Worm (Caenorhabditis elegans) whole organism, L4 larva: ENCODE measurements around the gene Y43F8B.3.
A peak's percentile ranks its signal among the peaks of the same experiment; 100 is the strongest.

ENCODE experiments used
- D1046.2 ChIP-seq: fragments of 200-800 bp; sonication (Bioruptor generic); IDR thresholded peaks from 2 replicates; pipeline ENCODE4 v1.3.6; 2022; ENCODE audit warnings: missing genetic modification characterization, missing compliant biosample characterization
- F37D6.2 ChIP-seq: sonication (generic microtip); optimal IDR thresholded peaks from 2 replicates; lab custom pipeline; 2016; ENCODE audit warnings: mild to moderate bottlenecking, missing genetic modification characterization, missing compliant biosample characterization
- T20F7.1 ChIP-seq: fragments of 200-800 bp; sonication (Bioruptor generic); optimal IDR thresholded peaks from 2 replicates; lab custom pipeline; 2018; ENCODE audit warnings: mild to moderate bottlenecking, missing genetic modification characterization, missing compliant biosample characterization
- Y105C5A.15 ChIP-seq: fragments of 200-800 bp; sonication (Bioruptor generic); IDR thresholded peaks from 2 replicates; pipeline ENCODE4 v1.3.6; 2022; ENCODE audit warnings: missing genetic modification characterization, missing compliant biosample characterization
- Y48G9A.11 ChIP-seq: fragments of 200-800 bp; sonication (Bioruptor generic); IDR thresholded peaks from 2 replicates; pipeline ENCODE4 v1.3.6; 2022; ENCODE audit warnings: missing genetic modification reagents, missing genetic modification characterization, missing compliant biosample characterization
- Y75B8A.6 ChIP-seq: fragments of 200-800 bp; sonication (Bioruptor generic); IDR thresholded peaks from 2 replicates; pipeline ENCODE4 v1.3.6; 2022; ENCODE audit warnings: missing genetic modification reagents, missing genetic modification characterization, missing compliant biosample characterization
- ZK337.2 ChIP-seq: fragments of 200-800 bp; sonication (Bioruptor generic); IDR thresholded peaks from 2 replicates; pipeline ENCODE4 v1.3.6; 2022; ENCODE audit warnings: missing genetic modification reagents, missing genetic modification characterization, missing compliant biosample characterization
- aha-1 ChIP-seq: fragments of 150-350 bp; peaks from one replicate; lab custom pipeline; 2014; ENCODE audit warnings: missing biosample characterization, missing genetic modification characterization
- attf-4 ChIP-seq: sonication (generic microtip); optimal IDR thresholded peaks from 3 replicates; lab custom pipeline; 2017; ENCODE audit warnings: missing biosample characterization, missing genetic modification characterization
- ceh-28 ChIP-seq: fragments of 150-350 bp; optimal IDR thresholded peaks from 2 replicates; lab custom pipeline; 2014; ENCODE audit warnings: missing biosample characterization, missing genetic modification reagents, missing genetic modification characterization
- ces-1 ChIP-seq: fragments of 150-350 bp; sonication (generic microtip); optimal IDR thresholded peaks from 4 replicates; lab custom pipeline; 2014; ENCODE audit warnings: missing biosample characterization, missing genetic modification reagents, missing genetic modification characterization
- cey-2 ChIP-seq: sonication (generic microtip); optimal IDR thresholded peaks from 3 replicates; lab custom pipeline; 2017; ENCODE audit warnings: missing genetic modification characterization, mild to moderate bottlenecking, missing compliant biosample characterization, antibody characterized with exemption, borderline replicate concordance; ENCODE audit not compliant: insufficient read depth
- ctbp-1 ChIP-seq: fragments of 200-800 bp; sonication (Bioruptor generic); IDR thresholded peaks from 2 replicates; pipeline ENCODE4 v1.3.6; 2022; ENCODE audit warnings: missing genetic modification reagents, missing genetic modification characterization, missing compliant biosample characterization
- daf-12 ChIP-seq: fragments of 150-350 bp; optimal IDR thresholded peaks from 2 replicates; lab custom pipeline; 2014; ENCODE audit warnings: missing biosample characterization, missing genetic modification reagents, missing genetic modification characterization
- dmd-6 ChIP-seq: fragments of 200-800 bp; sonication (Bioruptor generic); IDR thresholded peaks from 2 replicates; pipeline ENCODE4 v1.3.6; 2022; ENCODE audit warnings: missing genetic modification reagents, missing genetic modification characterization, missing compliant biosample characterization
- dmd-8 ChIP-seq: fragments of 200-800 bp; sonication (Bioruptor generic); IDR thresholded peaks from 2 replicates; pipeline ENCODE4 v1.3.6; 2022; ENCODE audit warnings: missing genetic modification characterization, missing compliant biosample characterization
- dve-1 ChIP-seq: sonication (generic microtip); optimal IDR thresholded peaks from 2 replicates; lab custom pipeline; 2017; ENCODE audit warnings: antibody characterized with exemption, mild to moderate bottlenecking, missing genetic modification characterization, missing compliant biosample characterization; ENCODE audit not compliant: insufficient read depth
- egl-43 ChIP-seq: fragments of 200-800 bp; sonication (Bioruptor generic); IDR thresholded peaks from 2 replicates; pipeline ENCODE4 v1.3.6; 2022; ENCODE audit warnings: missing genetic modification reagents, missing genetic modification characterization, missing compliant biosample characterization
- fkh-10 ChIP-seq: fragments of 150-350 bp; optimal IDR thresholded peaks from 2 replicates; lab custom pipeline; 2014; ENCODE audit warnings: missing biosample characterization, missing genetic modification reagents, missing genetic modification characterization
- hif-1 ChIP-seq, 2 experiments: sonication (generic microtip); optimal IDR thresholded peaks; 2 replicates each; lab custom pipeline; 2016 to 2017; ENCODE audit warnings: missing compliant biosample characterization in 2 of 2, missing genetic modification characterization in 2 of 2, missing genetic modification reagents in 2 of 2, missing genotype in 2 of 2, mild to moderate bottlenecking in 1 of 2
- jun-1 ChIP-seq: fragments of 150-350 bp; optimal IDR thresholded peaks from 2 replicates; lab custom pipeline; 2014; ENCODE audit warnings: missing biosample characterization, missing genetic modification reagents, missing genetic modification characterization
- lin-1 ChIP-seq: fragments of 200-800 bp; sonication (Bioruptor generic); IDR thresholded peaks from 2 replicates; pipeline ENCODE4 v1.3.6; 2022; ENCODE audit warnings: missing genetic modification reagents, missing genetic modification characterization, missing compliant biosample characterization
- lin-13 ChIP-seq: fragments of 150-350 bp; optimal IDR thresholded peaks from 2 replicates; lab custom pipeline; 2014; ENCODE audit warnings: missing biosample characterization, missing genetic modification reagents, missing genetic modification characterization
- lin-15B ChIP-seq: fragments of 150-350 bp; sonication (generic microtip); optimal IDR thresholded peaks from 3 replicates; lab custom pipeline; 2014; ENCODE audit warnings: missing biosample characterization, missing genetic modification characterization
- mep-1 ChIP-seq: fragments of 150-350 bp; sonication (generic microtip); optimal IDR thresholded peaks from 3 replicates; lab custom pipeline; 2014; ENCODE audit warnings: missing biosample characterization, missing genetic modification characterization
- mes-2 ChIP-seq: sonication (generic microtip); optimal IDR thresholded peaks from 2 replicates; lab custom pipeline; 2016; ENCODE audit warnings: missing genotype, mild to moderate bottlenecking, missing genetic modification characterization, missing compliant biosample characterization; ENCODE audit not compliant: poor library complexity, severe bottlenecking
- mxl-2 ChIP-seq: fragments of 200-800 bp; sonication (Bioruptor generic); conservative IDR thresholded peaks from 2 replicates; pipeline ENCODE4 v1.3.6; 2022; ENCODE audit warnings: missing genetic modification reagents, missing genetic modification characterization, missing compliant biosample characterization
- mxl-3 ChIP-seq: fragments of 200-800 bp; sonication (Bioruptor generic); optimal IDR thresholded peaks from 2 replicates; lab custom pipeline; 2018; ENCODE audit warnings: mild to moderate bottlenecking, missing genetic modification characterization, missing compliant biosample characterization
- nhr-10 ChIP-seq: fragments of 150-350 bp; optimal IDR thresholded peaks from 2 replicates; lab custom pipeline; 2014; ENCODE audit warnings: missing biosample characterization, missing genetic modification characterization
- nhr-11 ChIP-seq: fragments of 150-350 bp; optimal IDR thresholded peaks from 2 replicates; lab custom pipeline; 2014; ENCODE audit warnings: missing biosample characterization, missing genetic modification characterization
- nhr-28 ChIP-seq: fragments of 150-350 bp; optimal IDR thresholded peaks from 2 replicates; lab custom pipeline; 2014; ENCODE audit warnings: missing biosample characterization, missing genetic modification characterization
- nhr-48 ChIP-seq: sonication (generic microtip); optimal IDR thresholded peaks from 2 replicates; lab custom pipeline; 2016; ENCODE audit warnings: mild to moderate bottlenecking, missing genetic modification characterization, missing compliant biosample characterization
- nhr-6 ChIP-seq: fragments of 150-350 bp; optimal IDR thresholded peaks from 2 replicates; lab custom pipeline; 2014; ENCODE audit warnings: missing biosample characterization, missing genetic modification characterization
- nhr-76 ChIP-seq: fragments of 150-350 bp; optimal IDR thresholded peaks from 2 replicates; lab custom pipeline; 2014; ENCODE audit warnings: missing biosample characterization, missing genetic modification characterization
- nhr-77 ChIP-seq: fragments of 150-350 bp; optimal IDR thresholded peaks from 2 replicates; lab custom pipeline; 2014; ENCODE audit warnings: missing biosample characterization, missing genetic modification characterization
- pqm-1 ChIP-seq: sonication (generic microtip); optimal IDR thresholded peaks from 2 replicates; lab custom pipeline; 2017; ENCODE audit warnings: missing biosample characterization, missing genetic modification characterization
- rbr-2 ChIP-seq: sonication (generic microtip); optimal IDR thresholded peaks from 2 replicates; lab custom pipeline; 2016; ENCODE audit warnings: missing genotype, missing genetic modification characterization, missing compliant biosample characterization
- saeg-2 ChIP-seq: fragments of 200-800 bp; sonication (Bioruptor generic); IDR thresholded peaks from 2 replicates; pipeline ENCODE4 v1.3.6; 2022; ENCODE audit warnings: missing genetic modification reagents, missing genetic modification characterization, missing compliant biosample characterization
- set-16 ChIP-seq: fragments of 200-800 bp; sonication (Bioruptor generic); IDR thresholded peaks from 2 replicates; pipeline ENCODE4 v1.3.6; 2022; ENCODE audit warnings: missing genetic modification reagents, missing genetic modification characterization, missing compliant biosample characterization
- skn-1 ChIP-seq: fragments of 150-350 bp; optimal IDR thresholded peaks from 2 replicates; lab custom pipeline; 2014; ENCODE audit warnings: missing biosample characterization, missing genetic modification characterization
- snpc-4 ChIP-seq: fragments of 150-350 bp; optimal IDR thresholded peaks from 2 replicates; lab custom pipeline; 2014; ENCODE audit warnings: missing biosample characterization, missing genetic modification characterization
- tra-1 ChIP-seq: fragments of 200-800 bp; sonication (Bioruptor generic); IDR thresholded peaks from 2 replicates; pipeline ENCODE4 v1.3.6; 2022; ENCODE audit warnings: missing genetic modification reagents, missing genetic modification characterization, missing compliant biosample characterization
- unc-130 ChIP-seq: sonication (generic microtip); optimal IDR thresholded peaks from 2 replicates; lab custom pipeline; 2016; ENCODE audit warnings: missing genetic modification reagents, missing genetic modification characterization, missing compliant biosample characterization
- zip-11 ChIP-seq: fragments of 200-800 bp; sonication (Bioruptor generic); IDR thresholded peaks from 2 replicates; pipeline ENCODE4 v1.3.6; 2022; ENCODE audit warnings: missing genetic modification characterization, missing compliant biosample characterization
- ztf-11 ChIP-seq: fragments of 150-350 bp; optimal IDR thresholded peaks from 2 replicates; lab custom pipeline; 2014; ENCODE audit warnings: missing biosample characterization, missing genetic modification characterization

Y43F8B.3 gene

ce11 chrV:19513552-19513951, 10.7 kb downstream of the Y43F8B.3 start, which contains the start of gene phy-4 (continued):
- TF ChIP-seq D1046.2 (no peak), ztf-11 (tag; lab: Kevin White, UChicago) (no peak), aha-1 (no peak), nhr-6 (no peak)

DNA sequence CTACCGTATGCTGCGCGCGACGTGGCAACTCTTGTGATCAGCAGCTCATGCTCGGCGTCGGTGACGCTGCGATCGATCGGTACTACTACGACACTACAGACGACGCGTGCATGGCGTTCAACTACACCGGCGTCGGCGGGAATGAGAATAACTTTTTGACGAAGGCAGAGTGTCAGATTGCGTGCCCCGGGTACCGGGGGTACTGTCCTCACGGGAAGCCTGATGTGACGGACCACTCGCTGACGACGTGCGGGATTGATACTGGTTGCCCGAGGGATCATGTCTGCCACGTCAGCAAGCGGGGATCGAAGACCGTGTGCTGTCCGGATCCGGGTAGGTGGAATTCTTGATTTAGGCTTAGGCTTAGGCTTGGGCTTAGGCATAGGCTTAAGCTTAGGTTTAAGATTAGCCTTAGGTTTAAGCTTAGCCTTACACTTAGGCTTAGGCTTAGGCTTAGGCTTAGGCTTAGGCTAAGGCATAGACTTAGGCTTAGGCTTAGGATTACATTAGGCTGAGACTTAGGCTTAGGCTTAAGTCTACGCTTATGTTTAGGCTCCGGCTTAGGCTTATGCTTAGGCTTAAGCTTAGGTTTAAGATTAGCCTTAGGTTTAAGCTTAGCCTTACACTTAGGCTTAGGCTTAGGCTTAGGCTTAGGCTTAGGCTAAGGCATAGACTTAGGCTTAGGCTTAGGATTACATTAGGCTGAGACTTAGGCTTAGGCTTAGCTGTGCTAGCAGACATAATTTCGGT, 14.9 kb downstream of the Y43F8B.3 start:
- TF ChIP-seq set-16 (GFP tag; lab: Robert Waterston, UW): peak; percentile 64
- TF ChIP-seq, all 104 proteins: peak for 1; not testable (repeated sequence) for 103

DNA sequence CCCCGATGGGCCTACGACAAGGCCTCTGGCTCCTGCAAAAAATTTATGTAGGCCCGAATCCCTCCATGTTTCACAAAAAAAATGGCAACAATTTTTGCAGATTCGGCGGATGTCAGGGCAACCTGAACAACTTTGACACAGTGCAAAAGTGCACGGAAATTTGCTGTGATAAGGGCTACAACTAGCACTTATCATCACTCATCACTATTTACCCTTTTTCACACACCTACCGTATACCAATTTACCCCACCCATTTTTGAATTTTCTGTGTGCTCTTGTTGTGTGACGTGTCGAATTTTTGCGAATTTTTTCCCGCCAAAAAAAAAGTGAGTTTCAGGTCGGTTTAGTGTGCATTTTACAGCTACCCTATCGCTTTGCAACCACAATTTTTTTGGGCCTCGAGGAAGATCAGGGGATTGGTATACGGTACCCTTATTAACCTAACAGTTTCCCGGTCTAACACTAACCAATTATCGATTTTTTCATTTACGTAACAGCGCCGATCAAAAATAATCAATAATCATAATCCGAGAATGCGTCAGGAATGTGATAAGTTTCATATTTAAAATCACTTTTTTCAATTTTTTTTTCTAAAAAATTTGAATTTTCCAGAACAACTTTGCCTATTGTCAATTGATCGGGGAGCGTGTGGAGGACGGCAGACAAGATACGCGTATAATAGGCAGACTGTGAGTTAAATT, 15.7 kb downstream of the Y43F8B.3 start:
- TF ChIP-seq ctbp-1 (GFP tag; lab: Robert Waterston, UW): no peak
- TF ChIP-seq skn-1 (tag; lab: Kevin White, UChicago): no peak
- TF ChIP-seq nhr-48: no peak
- TF ChIP-seq dmd-8: no peak
- TF ChIP-seq daf-12 (tag; lab: Kevin White, UChicago): no peak
- TF ChIP-seq Y48G9A.11 (GFP tag; lab: Robert Waterston, UW): no peak
- TF ChIP-seq unc-130: no peak
- TF ChIP-seq F37D6.2 (tag; lab: Kevin White, UChicago): no peak
- no peak for TF ChIP-seq mxl-2 (GFP tag; lab: Robert Waterston, UW)
- TF ChIP-seq egl-43 (GFP tag; lab: Robert Waterston, UW): no peak
- peak; percentile 71 for TF ChIP-seq pqm-1 (tag; lab: Kevin White, UChicago)
- TF ChIP-seq nhr-10 (tag; lab: Kevin White, UChicago): no peak
- no peak for TF ChIP-seq jun-1
- TF ChIP-seq Y75B8A.6 (GFP tag; lab: Robert Waterston, UW): no peak
- no peak for TF ChIP-seq zip-11 (GFP tag; lab: Robert Waterston, UW)
- TF ChIP-seq attf-4: no peak
- peak; percentile 27 for TF ChIP-seq mxl-3 (GFP tag; lab: Kevin White, UChicago)
- TF ChIP-seq tra-1: no peak
- peak; percentile 83 for TF ChIP-seq ceh-28 (tag; lab: Kevin White, UChicago)
- TF ChIP-seq snpc-4 (tag; lab: Kevin White, UChicago): no peak
- TF ChIP-seq fkh-10 (GFP tag; lab: Kevin White, UChicago): no peak
- TF ChIP-seq saeg-2 (GFP tag; lab: Robert Waterston, UW): no peak
- peak; percentile 61 for TF ChIP-seq nhr-28 (tag; lab: Kevin White, UChicago)
- TF ChIP-seq dmd-6 (GFP tag; lab: Robert Waterston, UW): no peak
- no peak for TF ChIP-seq mes-2 (tag; lab: Kevin White, UChicago)
- no peak for TF ChIP-seq lin-13 (GFP tag; lab: Kevin White, UChicago)
- no peak for TF ChIP-seq T20F7.1 (GFP tag; lab: Kevin White, UChicago)
- no peak for TF ChIP-seq lin-15B (tag; lab: Kevin White, UChicago)
- TF ChIP-seq dve-1 (tag; lab: Kevin White, UChicago): no peak
- no peak for TF ChIP-seq lin-1 (GFP tag; lab: Robert Waterston, UW)

DNA sequence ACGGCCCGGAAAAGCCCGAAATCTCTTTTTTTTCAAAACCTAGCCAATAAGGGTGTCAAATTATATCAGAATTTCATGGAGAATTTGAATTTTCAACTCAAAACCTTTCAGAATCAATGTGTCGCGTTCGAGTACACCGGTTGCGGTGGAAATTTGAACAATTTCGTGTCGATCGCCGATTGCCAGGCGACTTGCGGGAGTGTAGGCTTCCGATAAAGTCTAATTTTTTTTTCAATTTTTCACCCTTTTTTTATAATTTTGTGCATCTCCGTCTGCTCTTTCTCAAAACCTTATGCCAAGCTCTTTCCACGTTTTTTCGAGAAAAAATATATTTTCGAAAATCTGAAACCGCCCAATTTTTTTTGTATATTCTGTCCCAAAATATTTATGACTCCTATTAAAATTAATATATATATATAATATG, 16.6 kb downstream of the Y43F8B.3 start:
- TF ChIP-seq ZK337.2 (GFP tag; lab: Robert Waterston, UW): peak; percentile 62; the same call in 1 of the 2 replicates
- TF ChIP-seq mep-1 (tag; lab: Kevin White, UChicago): no peak
- no peak for TF ChIP-seq nhr-77 (tag; lab: Kevin White, UChicago)
- peak; percentile 8 for TF ChIP-seq rbr-2 (tag; lab: Kevin White, UChicago)
- peak; percentile 80; the same call in 1 of the 2 replicates for TF ChIP-seq Y105C5A.15 (GFP tag; lab: Robert Waterston, UW)
- TF ChIP-seq hif-1 (tag; optimal IDR thresholded peaks at IDR 0.05; lab: Kevin White, UChicago): no peak
- TF ChIP-seq nhr-11 (tag; lab: Kevin White, UChicago): no peak
- TF ChIP-seq ces-1: no peak
- TF ChIP-seq lin-1 (GFP tag; lab: Robert Waterston, UW): peak; percentile 64; the same call in 1 of the 2 replicates
- TF ChIP-seq dmd-6 (GFP tag; lab: Robert Waterston, UW): 0 out of 2 replicates have a peak, but pooled peaks have one; percentile 29
- peak; percentile 82 for TF ChIP-seq D1046.2
- no peak for TF ChIP-seq cey-2 (tag; lab: Kevin White, UChicago)
- no peak for TF ChIP-seq pqm-1 (tag; lab: Kevin White, UChicago)
- no peak for TF ChIP-seq nhr-76 (tag; lab: Kevin White, UChicago)
- TF ChIP-seq nhr-48: peak; percentile 21
